Fruit fly (Drosophila melanogaster) whole organism, prepupa: ENCODE results near the gene Ufsp2.
A peak's percentile ranks its signal among the peaks of the same experiment; 100 is the strongest.

Experiments
- Blimp-1 ChIP-seq: fragments of 200-800 bp; sonication (Bioruptor generic); optimal IDR thresholded peaks from 3 replicates; lab custom pipeline; 2017; ENCODE audit warnings: missing biosample characterization, missing genetic modification characterization, mild to moderate bottlenecking, moderate library complexity, missing genetic modification reagents
- CG10631 ChIP-seq: fragments of 200-800 bp; sonication (Bioruptor generic); optimal IDR thresholded peaks from 2 replicates; lab custom pipeline; 2016; ENCODE audit warnings: missing biosample characterization, missing genetic modification characterization
- CG10669 ChIP-seq: fragments of 200-800 bp; sonication (Bioruptor generic); optimal IDR thresholded peaks from 3 replicates; lab custom pipeline; 2018; ENCODE audit warnings: missing biosample characterization, mild to moderate bottlenecking, missing genetic modification characterization, moderate library complexity
- CG11294 ChIP-seq: fragments of 200-800 bp; sonication (Bioruptor generic); IDR thresholded peaks from 2 replicates; pipeline ENCODE4 v1.3.6; 2022; ENCODE audit warnings: missing biosample characterization, missing genetic modification characterization
- CG11762 ChIP-seq: fragments of 200-800 bp; sonication (Bioruptor generic); optimal IDR thresholded peaks from 3 replicates; lab custom pipeline; 2016; ENCODE audit warnings: missing biosample characterization, missing genetic modification characterization; ENCODE audit not compliant: insufficient read depth
- CG11902 ChIP-seq: fragments of 200-800 bp; sonication (Bioruptor generic); optimal IDR thresholded peaks from 3 replicates; lab custom pipeline; 2016; ENCODE audit warnings: missing biosample characterization, missing genetic modification characterization
- CG15336 ChIP-seq: fragments of 200-800 bp; sonication (Bioruptor generic); IDR thresholded peaks from 2 replicates; pipeline ENCODE4 v1.3.6; 2022; ENCODE audit warnings: missing biosample characterization, missing genetic modification characterization
- CG1621 ChIP-seq: fragments of 200-800 bp; sonication (Bioruptor generic); optimal IDR thresholded peaks from 3 replicates; lab custom pipeline; 2018; ENCODE audit warnings: missing biosample characterization, mild to moderate bottlenecking, missing genetic modification characterization
- CG16779 ChIP-seq: fragments of 200-800 bp; sonication (Bioruptor generic); optimal IDR thresholded peaks from 3 replicates; lab custom pipeline; 2017; ENCODE audit warnings: missing biosample characterization, mild to moderate bottlenecking, missing genetic modification characterization
- CG3032 ChIP-seq: fragments of 200-800 bp; optimal IDR thresholded peaks from 2 replicates; lab custom pipeline; 2019; ENCODE audit warnings: missing biosample characterization, mild to moderate bottlenecking, missing genetic modification characterization, moderate library complexity
- CG3919 ChIP-seq: fragments of 200-800 bp; sonication (Bioruptor generic); optimal IDR thresholded peaks from 3 replicates; lab custom pipeline; 2016; ENCODE audit warnings: missing biosample characterization, missing genetic modification characterization
- CG4318 ChIP-seq: fragments of 200-800 bp; sonication (Bioruptor generic); optimal IDR thresholded peaks from 3 replicates; lab custom pipeline; 2017; ENCODE audit warnings: missing biosample characterization, mild to moderate bottlenecking, missing genetic modification characterization
- CG6163 ChIP-seq: fragments of 200-800 bp; sonication (Bioruptor generic); IDR thresholded peaks from 3 replicates; pipeline ENCODE4 v1.3.6; 2022; ENCODE audit warnings: missing biosample characterization, missing genetic modification characterization
- CG6276 ChIP-seq: fragments of 200-800 bp; sonication (Bioruptor generic); optimal IDR thresholded peaks from 2 replicates; lab custom pipeline; 2017; ENCODE audit warnings: missing biosample characterization, mild to moderate bottlenecking, missing genetic modification characterization
- CG6792 ChIP-seq: fragments of 200-800 bp; sonication (Bioruptor generic); optimal IDR thresholded peaks from 3 replicates; lab custom pipeline; 2016; ENCODE audit warnings: missing biosample characterization, missing genetic modification characterization
- CG6808 ChIP-seq: fragments of 200-800 bp; sonication (Bioruptor generic); optimal IDR thresholded peaks from 3 replicates; lab custom pipeline; 2017; ENCODE audit warnings: missing biosample characterization, missing genetic modification characterization, mild to moderate bottlenecking, moderate library complexity, missing genetic modification reagents
- CG6854 ChIP-seq: fragments of 200-800 bp; sonication (Bioruptor generic); optimal IDR thresholded peaks from 2 replicates; lab custom pipeline; 2017; ENCODE audit warnings: missing biosample characterization, mild to moderate bottlenecking, missing genetic modification characterization
- CG8119 ChIP-seq: fragments of 200-800 bp; sonication (Bioruptor generic); IDR thresholded peaks from 3 replicates; pipeline ENCODE4 v1.3.6; 2022; ENCODE audit warnings: missing biosample characterization, missing genetic modification characterization
- CG8319 ChIP-seq: fragments of 200-800 bp; sonication (Bioruptor generic); optimal IDR thresholded peaks from 3 replicates; lab custom pipeline; 2016; ENCODE audit warnings: missing biosample characterization, missing genetic modification characterization
- CG8632 ChIP-seq: fragments of 200-800 bp; sonication (Bioruptor generic); optimal IDR thresholded peaks from 3 replicates; lab custom pipeline; 2016; ENCODE audit warnings: missing biosample characterization, missing genetic modification characterization
- CG9139 ChIP-seq: fragments of 200-800 bp; sonication (Bioruptor generic); optimal IDR thresholded peaks from 3 replicates; lab custom pipeline; 2017; ENCODE audit warnings: missing biosample characterization, mild to moderate bottlenecking, missing genetic modification characterization
- Eip75B ChIP-seq: fragments of 200-800 bp; sonication (Bioruptor generic); optimal IDR thresholded peaks from 3 replicates; lab custom pipeline; 2016; ENCODE audit warnings: missing biosample characterization, missing genetic modification characterization
- Eip78C ChIP-seq: fragments of 200-800 bp; sonication (Bioruptor generic); peaks from one replicate; lab custom pipeline; 2016; ENCODE audit warnings: missing biosample characterization, missing genetic modification characterization
- Eip93F ChIP-seq: fragments of 200-800 bp; sonication (Bioruptor generic); optimal IDR thresholded peaks from 2 replicates; lab custom pipeline; 2016; ENCODE audit warnings: missing biosample characterization, mild to moderate bottlenecking, missing genetic modification characterization
- Ets21C ChIP-seq: fragments of 200-800 bp; sonication (Bioruptor generic); optimal IDR thresholded peaks from 3 replicates; lab custom pipeline; 2016; ENCODE audit warnings: missing biosample characterization, missing genetic modification characterization
- Ets96B ChIP-seq: fragments of 200-800 bp; optimal IDR thresholded peaks from 2 replicates; lab custom pipeline; 2019; ENCODE audit warnings: missing biosample characterization, mild to moderate bottlenecking, missing genetic modification characterization, moderate library complexity
- Gug ChIP-seq: fragments of 200-800 bp; sonication (Bioruptor generic); IDR thresholded peaks from 2 replicates; pipeline ENCODE4 v1.3.6; 2022; ENCODE audit warnings: missing biosample characterization, missing genetic modification characterization
- Hr38 ChIP-seq: sonication (Bioruptor generic); optimal IDR thresholded peaks from 2 replicates; lab custom pipeline; 2016; ENCODE audit warnings: missing biosample characterization, missing genetic modification characterization
- Hr39 ChIP-seq: fragments of 200-800 bp; sonication (Bioruptor generic); optimal IDR thresholded peaks from 2 replicates; lab custom pipeline; 2016; ENCODE audit warnings: missing biosample characterization, missing genetic modification characterization
- Hr4 ChIP-seq: fragments of 200-800 bp; sonication (Bioruptor generic); optimal IDR thresholded peaks from 3 replicates; lab custom pipeline; 2016; ENCODE audit warnings: missing biosample characterization, missing genetic modification characterization
- Met ChIP-seq: fragments of 200-800 bp; sonication (Bioruptor generic); optimal IDR thresholded peaks from 3 replicates; lab custom pipeline; 2016; ENCODE audit warnings: missing biosample characterization, missing genetic modification characterization
- OdsH ChIP-seq: fragments of 200-800 bp; sonication (Bioruptor generic); optimal IDR thresholded peaks from 3 replicates; lab custom pipeline; 2016; ENCODE audit warnings: missing biosample characterization, missing genetic modification characterization
- Smox ChIP-seq: fragments of 200-800 bp; sonication (Bioruptor generic); optimal IDR thresholded peaks from 3 replicates; lab custom pipeline; 2016; ENCODE audit warnings: missing biosample characterization, missing genetic modification characterization
- Sox102F ChIP-seq: fragments of 200-800 bp; sonication (Bioruptor generic); optimal IDR thresholded peaks from 2 replicates; lab custom pipeline; 2016; ENCODE audit warnings: missing biosample characterization, mild to moderate bottlenecking, missing genetic modification characterization
- Sox14 ChIP-seq: fragments of 200-800 bp; sonication (Bioruptor generic); optimal IDR thresholded peaks from 3 replicates; lab custom pipeline; 2016; ENCODE audit warnings: missing biosample characterization, missing genetic modification characterization
- Sox15 ChIP-seq: fragments of 200-800 bp; sonication (Bioruptor generic); optimal IDR thresholded peaks from 3 replicates; lab custom pipeline; 2016; ENCODE audit warnings: missing biosample characterization, missing genetic modification characterization
- achi ChIP-seq: fragments of 200-800 bp; sonication (Bioruptor generic); optimal IDR thresholded peaks from 3 replicates; lab custom pipeline; 2016; ENCODE audit warnings: missing biosample characterization, missing genetic modification characterization
- acj6 ChIP-seq: fragments of 200-800 bp; sonication (Bioruptor generic); optimal IDR thresholded peaks from 3 replicates; lab custom pipeline; 2016; ENCODE audit warnings: missing biosample characterization, missing genetic modification characterization
- cyc ChIP-seq: fragments of 200-800 bp; sonication (Bioruptor generic); optimal IDR thresholded peaks from 3 replicates; lab custom pipeline; 2016; ENCODE audit warnings: missing biosample characterization, missing genetic modification characterization
- dac ChIP-seq: fragments of 200-800 bp; sonication (Bioruptor generic); optimal IDR thresholded peaks from 2 replicates; lab custom pipeline; 2017; ENCODE audit warnings: missing biosample characterization, mild to moderate bottlenecking, missing genetic modification characterization
- dsx ChIP-seq: fragments of 200-800 bp; optimal IDR thresholded peaks from 3 replicates; lab custom pipeline; 2019; ENCODE audit warnings: missing biosample characterization, mild to moderate bottlenecking, missing genetic modification characterization, moderate library complexity; ENCODE audit not compliant: poor library complexity, severe bottlenecking
- eg ChIP-seq: fragments of 200-800 bp; sonication (Bioruptor generic); IDR thresholded peaks from 3 replicates; pipeline ENCODE4 v1.3.6; 2022; ENCODE audit warnings: missing biosample characterization, missing genetic modification characterization
- fd59A ChIP-seq: fragments of 200-800 bp; sonication (Bioruptor generic); optimal IDR thresholded peaks from 2 replicates; lab custom pipeline; 2017; ENCODE audit warnings: missing biosample characterization, mild to moderate bottlenecking, missing genetic modification characterization, missing genetic modification reagents
- fd85E ChIP-seq: fragments of 200-800 bp; sonication (Bioruptor generic); optimal IDR thresholded peaks from 3 replicates; lab custom pipeline; 2016; ENCODE audit warnings: missing biosample characterization, missing genetic modification characterization
- net ChIP-seq: fragments of 200-800 bp; sonication (Bioruptor generic); optimal IDR thresholded peaks from 3 replicates; lab custom pipeline; 2016; ENCODE audit warnings: missing biosample characterization, missing genetic modification characterization
- pdm3 ChIP-seq: fragments of 200-800 bp; sonication (Bioruptor generic); optimal IDR thresholded peaks from 3 replicates; lab custom pipeline; 2016; ENCODE audit warnings: missing biosample characterization, missing genetic modification characterization
- spab ChIP-seq: fragments of 200-800 bp; sonication (Bioruptor generic); optimal IDR thresholded peaks from 2 replicates; lab custom pipeline; 2017; ENCODE audit warnings: missing biosample characterization, mild to moderate bottlenecking, missing genetic modification characterization, missing genetic modification reagents
- ss ChIP-seq, 2 experiments: fragments of 200-800 bp; sonication (Bioruptor generic); optimal IDR thresholded peaks; 2 replicates in 1 of 2; 3 replicates in 1 of 2; lab custom pipeline; 2017 to 2018; ENCODE audit warnings: mild to moderate bottlenecking in 2 of 2, missing biosample characterization in 2 of 2, missing genetic modification characterization in 2 of 2, moderate library complexity in 1 of 2
- svp ChIP-seq: fragments of 200-800 bp; sonication (Bioruptor generic); peaks from one replicate; lab custom pipeline; 2016; ENCODE audit warnings: missing biosample characterization, missing genetic modification characterization
- topi ChIP-seq: fragments of 200-800 bp; sonication (Bioruptor generic); optimal IDR thresholded peaks from 3 replicates; lab custom pipeline; 2016; ENCODE audit warnings: missing biosample characterization, missing genetic modification characterization
- vri ChIP-seq: fragments of 200-800 bp; sonication (Bioruptor generic); optimal IDR thresholded peaks from 3 replicates; lab custom pipeline; 2016; ENCODE audit warnings: missing biosample characterization, mild to moderate bottlenecking, missing genetic modification characterization

Gene Ufsp2

DNA sequence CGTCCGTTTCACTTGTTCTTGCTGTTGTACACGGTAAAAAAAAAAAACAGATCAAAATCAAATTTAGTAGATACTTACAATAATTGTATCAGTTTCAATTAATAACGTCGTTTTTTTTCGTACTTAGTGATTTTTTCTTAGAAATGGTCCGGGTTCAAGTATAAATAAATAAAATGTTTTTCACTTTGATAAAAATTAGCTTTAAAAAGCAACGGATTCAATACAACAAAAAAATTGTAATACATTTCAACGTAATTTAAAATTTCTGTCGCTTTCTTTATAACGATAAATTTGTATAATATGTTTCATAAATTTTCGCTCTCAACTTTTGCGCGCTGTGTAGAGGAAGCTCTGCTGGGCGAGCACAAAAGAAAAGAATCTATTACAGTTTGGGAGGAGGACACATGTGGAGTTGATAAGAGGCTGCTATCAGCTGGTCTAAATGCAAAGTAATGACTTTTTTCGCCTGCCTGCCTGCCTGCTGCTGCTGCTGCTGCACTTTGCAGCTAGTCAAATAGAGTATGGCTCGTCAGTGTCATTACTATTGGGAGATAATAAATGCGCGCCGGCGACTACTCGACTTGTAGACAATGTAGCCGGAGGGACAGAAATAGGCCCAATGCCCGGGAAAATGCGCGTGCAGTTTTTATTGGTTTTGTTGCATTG lies 38.3 kb upstream of the Ufsp2 start:
- peak; percentile 93 for TF ChIP-seq Eip78C (GFP tag; lab: Kevin White, UChicago)
- peak; percentile 62 for TF ChIP-seq Ets96B (tag; lab: Kevin White, UChicago)
- peak; percentile 36; the same call in 2 of the 3 replicates for TF ChIP-seq CG6163 (GFP tag; lab: Robert Waterston, UW)
- no peak for TF ChIP-seq Eip93F (GFP tag; lab: Kevin White, UChicago)
- TF ChIP-seq CG3032 = peak; percentile 56
- TF ChIP-seq fd85E (GFP tag; lab: Kevin White, UChicago) = no peak
- TF ChIP-seq ss (GFP tag; optimal IDR thresholded peaks at IDR 0.05; lab: Kevin White, UChicago) = peak; percentile 36 to 67
- TF ChIP-seq CG15336 = peak; percentile 79
- peak; percentile 73 for TF ChIP-seq OdsH (GFP tag; lab: Kevin White, UChicago)
- peak; percentile 21 for TF ChIP-seq CG8319 (GFP tag; lab: Kevin White, UChicago)
- TF ChIP-seq Hr4 (GFP tag; lab: Kevin White, UChicago) = peak; percentile 86
- peak; percentile 27 for TF ChIP-seq fd59A (GFP tag; lab: Kevin White, UChicago)
- no peak for TF ChIP-seq Ets21C (GFP tag; lab: Kevin White, UChicago)
- peak; percentile 71 for TF ChIP-seq Sox14 (GFP tag; lab: Kevin White, UChicago)
- TF ChIP-seq CG11762 (GFP tag; lab: Kevin White, UChicago) = peak; percentile 59
- peak; percentile 79 for TF ChIP-seq CG6276
- TF ChIP-seq Gug (GFP tag; lab: Robert Waterston, UW) = peak; percentile 71
- TF ChIP-seq CG6808 (GFP tag; lab: Kevin White, UChicago) = peak; percentile 64
- TF ChIP-seq Blimp-1 = no peak
- peak; percentile 49 for TF ChIP-seq topi
- no peak for TF ChIP-seq CG9139
- peak; percentile 5 for TF ChIP-seq CG11902 (GFP tag; lab: Kevin White, UChicago)
- TF ChIP-seq CG16779 (tag; lab: Kevin White, UChicago) = peak; percentile 30
- peak; percentile 60 for TF ChIP-seq spab (GFP tag; lab: Kevin White, UChicago)
- peak; percentile 63 for TF ChIP-seq Eip75B (GFP tag; lab: Kevin White, UChicago)
- peak; percentile 57 for TF ChIP-seq CG10669
- peak; percentile 68 for TF ChIP-seq pdm3 (GFP tag; lab: Kevin White, UChicago)
- TF ChIP-seq svp (GFP tag; lab: Kevin White, UChicago) = peak; percentile 88
- TF ChIP-seq CG6792 (GFP tag; lab: Kevin White, UChicago) = peak; percentile 27
- peak; percentile 45 for TF ChIP-seq CG3919 (GFP tag; lab: Kevin White, UChicago)
- peak; percentile 47 for TF ChIP-seq Hr39 (GFP tag; lab: Kevin White, UChicago)
- peak; percentile 71 for TF ChIP-seq CG4318 (GFP tag; lab: Kevin White, UChicago)
- TF ChIP-seq cyc (GFP tag; lab: Kevin White, UChicago) = peak; percentile 20
- peak; percentile 29 for TF ChIP-seq CG8632 (GFP tag; lab: Kevin White, UChicago)
- peak; percentile 58; the same call in 2 of the 3 replicates for TF ChIP-seq CG8119
- peak; percentile 31 for TF ChIP-seq Sox102F (GFP tag; lab: Kevin White, UChicago)
- peak; percentile 71 for TF ChIP-seq net (GFP tag; lab: Kevin White, UChicago)
- TF ChIP-seq Met (GFP tag; lab: Kevin White, UChicago) = peak; percentile 56
- peak; percentile 76 for TF ChIP-seq achi (GFP tag; lab: Kevin White, UChicago)
- peak; percentile 55 for TF ChIP-seq acj6
- peak; percentile 70 for TF ChIP-seq CG10631 (GFP tag; lab: Kevin White, UChicago)
- no peak for TF ChIP-seq CG6854 (GFP tag; lab: Kevin White, UChicago)
- TF ChIP-seq Hr38 (GFP tag; lab: Kevin White, UChicago) = no peak
- TF ChIP-seq Smox (GFP tag; lab: Kevin White, UChicago) = peak; percentile 55
- TF ChIP-seq dsx (GFP tag; lab: Kevin White, UChicago) = peak; percentile 51
- peak; percentile 62; the same call in 1 of the 3 replicates for TF ChIP-seq eg (GFP tag; lab: Robert Waterston, UW)
- TF ChIP-seq vri (GFP tag; lab: Kevin White, UChicago) = no peak
- TF ChIP-seq CG1621 (tag; lab: Kevin White, UChicago) = no peak
- peak; percentile 35 for TF ChIP-seq Sox15 (GFP tag; lab: Kevin White, UChicago)
- peak; percentile 42; the same call in 1 of the 2 replicates for TF ChIP-seq CG11294
- TF ChIP-seq dac (GFP tag; lab: Kevin White, UChicago) = peak; percentile 41
